Worm (Caenorhabditis elegans) whole organism, late embryonic: Measurements from ENCODE around the gene zfp-1.

ENCODE experiments used
- C08G9.2 ChIP-seq: sonication (generic microtip); optimal IDR thresholded peaks from 2 replicates; lab custom pipeline; 2016; ENCODE audit warnings: mild to moderate bottlenecking, missing genetic modification characterization, moderate library complexity, missing compliant biosample characterization
- F13H6.1 ChIP-seq: sonication (generic microtip); optimal IDR thresholded peaks from 2 replicates; lab custom pipeline; 2016; ENCODE audit warnings: missing genetic modification characterization, missing compliant biosample characterization
- K09A11.1 ChIP-seq: sonication (generic microtip); optimal IDR thresholded peaks from 2 replicates; lab custom pipeline; 2017; ENCODE audit warnings: antibody characterized with exemption, mild to moderate bottlenecking, missing genetic modification characterization, missing compliant biosample characterization; ENCODE audit not compliant: insufficient read depth
- T23F11.4 ChIP-seq: fragments of 200-800 bp; sonication (Bioruptor generic); optimal IDR thresholded peaks from 2 replicates; lab custom pipeline; 2018; ENCODE audit warnings: mild to moderate bottlenecking, missing genetic modification characterization, missing compliant biosample characterization
- ama-1 ChIP-seq: fragments of 150-350 bp; optimal IDR thresholded peaks from 2 replicates; lab custom pipeline; 2014
- ceh-19 ChIP-seq: fragments of 200-800 bp; sonication (Bioruptor generic); optimal IDR thresholded peaks from 2 replicates; lab custom pipeline; 2018; ENCODE audit warnings: mild to moderate bottlenecking, missing genetic modification characterization, missing compliant biosample characterization
- ceh-2 ChIP-seq: sonication (generic microtip); optimal IDR thresholded peaks from 2 replicates; lab custom pipeline; 2016; ENCODE audit warnings: missing genotype, missing genetic modification characterization, missing compliant biosample characterization
- ceh-22 ChIP-seq: sonication (generic microtip); optimal IDR thresholded peaks from 2 replicates; lab custom pipeline; 2017; ENCODE audit warnings: missing biosample characterization, missing genetic modification characterization
- ceh-30 ChIP-seq: fragments of 150-350 bp; optimal IDR thresholded peaks from 2 replicates; lab custom pipeline; 2014; ENCODE audit warnings: missing biosample characterization, missing genetic modification characterization
- ceh-34 ChIP-seq: sonication (generic microtip); optimal IDR thresholded peaks from 2 replicates; lab custom pipeline; 2016; ENCODE audit warnings: mild to moderate bottlenecking, missing genetic modification characterization, missing compliant biosample characterization
- ceh-45 ChIP-seq: fragments of 200-800 bp; sonication (Bioruptor generic); IDR thresholded peaks from 2 replicates; pipeline ENCODE4 v1.3.6; 2022; ENCODE audit warnings: missing genetic modification reagents, missing genetic modification characterization, missing compliant biosample characterization
- ceh-6 ChIP-seq: fragments of 200-800 bp; sonication (Bioruptor generic); optimal IDR thresholded peaks from 2 replicates; lab custom pipeline; 2018; ENCODE audit warnings: mild to moderate bottlenecking, missing genetic modification characterization, missing compliant biosample characterization
- che-1 ChIP-seq: sonication (generic microtip); optimal IDR thresholded peaks from 2 replicates; lab custom pipeline; 2016; ENCODE audit warnings: mild to moderate bottlenecking, missing genetic modification characterization, missing compliant biosample characterization
- dve-1 ChIP-seq: sonication (generic microtip); optimal IDR thresholded peaks from 2 replicates; lab custom pipeline; 2017; ENCODE audit warnings: antibody characterized with exemption, mild to moderate bottlenecking, missing genetic modification characterization, missing compliant biosample characterization
- elt-2 ChIP-seq: sonication (generic microtip); optimal IDR thresholded peaks from 2 replicates; lab custom pipeline; 2016; ENCODE audit warnings: missing genetic modification reagents, missing genetic modification characterization, missing compliant biosample characterization
- elt-4 ChIP-seq: sonication (generic microtip); optimal IDR thresholded peaks from 2 replicates; lab custom pipeline; 2016; ENCODE audit warnings: missing genetic modification characterization, missing compliant biosample characterization
- fax-1 ChIP-seq: sonication (generic microtip); optimal IDR thresholded peaks from 2 replicates; lab custom pipeline; 2016; ENCODE audit warnings: missing genotype, missing genetic modification characterization, missing compliant biosample characterization
- fkh-6 ChIP-seq: sonication (generic microtip); optimal IDR thresholded peaks from 2 replicates; lab custom pipeline; 2016; ENCODE audit warnings: missing genetic modification characterization, missing compliant biosample characterization
- gmeb-2 ChIP-seq: sonication (generic microtip); optimal IDR thresholded peaks from 2 replicates; lab custom pipeline; 2016; ENCODE audit warnings: missing genetic modification characterization, inconsistent platforms, missing compliant biosample characterization
- hlh-13 ChIP-seq: fragments of 200-800 bp; sonication (Bioruptor generic); optimal IDR thresholded peaks from 2 replicates; lab custom pipeline; 2018; ENCODE audit warnings: mild to moderate bottlenecking, missing genetic modification characterization, missing compliant biosample characterization
- hlh-15 ChIP-seq: sonication (generic microtip); optimal IDR thresholded peaks from 2 replicates; lab custom pipeline; 2016; ENCODE audit warnings: missing genetic modification characterization, missing compliant biosample characterization
- hlh-8 ChIP-seq: sonication (generic microtip); optimal IDR thresholded peaks from 2 replicates; lab custom pipeline; 2016; ENCODE audit warnings: missing genotype, missing genetic modification characterization, missing compliant biosample characterization
- lim-6 ChIP-seq: sonication (generic microtip); optimal IDR thresholded peaks from 2 replicates; lab custom pipeline; 2016; ENCODE audit warnings: missing genetic modification characterization, missing compliant biosample characterization
- lin-11 ChIP-seq: fragments of 200-800 bp; sonication (Bioruptor generic); optimal IDR thresholded peaks from 2 replicates; lab custom pipeline; 2018; ENCODE audit warnings: mild to moderate bottlenecking, missing genetic modification characterization, missing compliant biosample characterization
- madf-2 ChIP-seq: sonication (generic microtip); optimal IDR thresholded peaks from 2 replicates; lab custom pipeline; 2017; ENCODE audit warnings: missing genetic modification characterization, missing compliant biosample characterization
- mec-3 ChIP-seq: sonication (generic microtip); optimal IDR thresholded peaks from 2 replicates; lab custom pipeline; 2016; ENCODE audit warnings: borderline replicate concordance, missing genetic modification characterization, missing compliant biosample characterization
- nfya-1 ChIP-seq: sonication (generic microtip); optimal IDR thresholded peaks from 2 replicates; lab custom pipeline; 2017; ENCODE audit warnings: missing genetic modification characterization, mild to moderate bottlenecking, missing compliant biosample characterization, antibody characterized with exemption, moderate library complexity
- nhr-11 ChIP-seq: fragments of 150-350 bp; optimal IDR thresholded peaks from 2 replicates; lab custom pipeline; 2014; ENCODE audit warnings: missing biosample characterization, missing genetic modification characterization
- nhr-232 ChIP-seq: sonication (generic microtip); optimal IDR thresholded peaks from 2 replicates; lab custom pipeline; 2016; ENCODE audit warnings: missing genetic modification characterization, missing compliant biosample characterization
- pag-3 ChIP-seq: sonication (generic microtip); optimal IDR thresholded peaks from 2 replicates; lab custom pipeline; 2016; ENCODE audit warnings: missing compliant biosample characterization, missing genetic modification characterization, borderline replicate concordance
- pat-9 ChIP-seq: fragments of 200-800 bp; sonication (Bioruptor generic); optimal IDR thresholded peaks from 2 replicates; lab custom pipeline; 2018; ENCODE audit warnings: mild to moderate bottlenecking, missing genetic modification characterization, moderate library complexity, missing compliant biosample characterization
- pha-2 ChIP-seq: sonication (generic microtip); optimal IDR thresholded peaks from 2 replicates; lab custom pipeline; 2017; ENCODE audit warnings: mild to moderate bottlenecking, missing genetic modification characterization, missing compliant biosample characterization
- pha-4 ChIP-seq: fragments of 150-350 bp; optimal IDR thresholded peaks from 2 replicates; lab custom pipeline; 2018; ENCODE audit warnings: missing biosample characterization, missing genetic modification reagents, missing genetic modification characterization
- pqm-1 ChIP-seq: sonication (generic microtip); optimal IDR thresholded peaks from 2 replicates; lab custom pipeline; 2016; ENCODE audit warnings: missing genetic modification characterization, missing compliant biosample characterization
- rnt-1 ChIP-seq: sonication (generic microtip); optimal IDR thresholded peaks from 2 replicates; lab custom pipeline; 2016; ENCODE audit warnings: missing genetic modification characterization, missing compliant biosample characterization
- sox-2 ChIP-seq: fragments of 200-800 bp; sonication (Bioruptor generic); IDR thresholded peaks from 2 replicates; pipeline ENCODE4 v1.3.6; 2022; ENCODE audit warnings: missing genetic modification reagents, missing genetic modification characterization, missing compliant biosample characterization
- sox-4 ChIP-seq: sonication (generic microtip); optimal IDR thresholded peaks from 2 replicates; lab custom pipeline; 2017; ENCODE audit warnings: mild to moderate bottlenecking, missing genetic modification characterization, inconsistent platforms, missing compliant biosample characterization
- syd-9 ChIP-seq: sonication (generic microtip); optimal IDR thresholded peaks from 2 replicates; lab custom pipeline; 2016; ENCODE audit warnings: mild to moderate bottlenecking, missing genetic modification characterization, moderate library complexity, missing compliant biosample characterization
- tbx-2 ChIP-seq: sonication (generic microtip); optimal IDR thresholded peaks from 2 replicates; lab custom pipeline; 2016; ENCODE audit warnings: missing genetic modification characterization, missing compliant biosample characterization
- unc-42 ChIP-seq: sonication (generic microtip); optimal IDR thresholded peaks from 2 replicates; lab custom pipeline; 2016; ENCODE audit warnings: missing genotype, missing genetic modification characterization, missing compliant biosample characterization
- unc-55 ChIP-seq: sonication (generic microtip); optimal IDR thresholded peaks from 2 replicates; lab custom pipeline; 2017; ENCODE audit warnings: missing biosample characterization, missing genetic modification reagents, missing genetic modification characterization
- unc-86 ChIP-seq: sonication (generic microtip); optimal IDR thresholded peaks from 2 replicates; lab custom pipeline; 2016; ENCODE audit warnings: missing genetic modification characterization, missing compliant biosample characterization
- zip-5 ChIP-seq: sonication (generic microtip); optimal IDR thresholded peaks from 2 replicates; lab custom pipeline; 2016; ENCODE audit warnings: missing genetic modification characterization, missing compliant biosample characterization
- ztf-16 ChIP-seq: sonication (generic microtip); optimal IDR thresholded peaks from 2 replicates; lab custom pipeline; 2017; ENCODE audit warnings: missing genetic modification characterization, missing compliant biosample characterization

zfp-1 gene

ce11 chrIII:8791235-8791634, at the start of gene zfp-1, which contains the start of gene F54F2.14:
TSS of gene zfp-1 (plus strand) at chrIII:8791535.
TSS of gene F54F2.14 (plus strand) at chrIII:8791546.
- TF ChIP-seq elt-4 (tag; lab: Kevin White, UChicago) (no peak), pag-3 (no peak), fax-1 (tag; lab: Kevin White, UChicago) (no peak), ztf-16 (no peak), elt-2 (tag; lab: Kevin White, UChicago) (no peak), unc-86 (tag; lab: Kevin White, UChicago) (no peak), nhr-11 (tag; lab: Kevin White, UChicago) (no peak), gmeb-2 (tag; lab: Kevin White, UChicago) (no peak), nfya-1 (no peak), lim-6 (tag; lab: Kevin White, UChicago) (no peak), hlh-13 (GFP tag; lab: Kevin White, UChicago) (no peak), lin-11 (tag; lab: Kevin White, UChicago) (no peak), ceh-2 (tag; lab: Kevin White, UChicago) (no peak), F13H6.1 (tag; lab: Kevin White, UChicago) (no peak), mec-3 (tag; lab: Kevin White, UChicago) (no peak)

DNA sequence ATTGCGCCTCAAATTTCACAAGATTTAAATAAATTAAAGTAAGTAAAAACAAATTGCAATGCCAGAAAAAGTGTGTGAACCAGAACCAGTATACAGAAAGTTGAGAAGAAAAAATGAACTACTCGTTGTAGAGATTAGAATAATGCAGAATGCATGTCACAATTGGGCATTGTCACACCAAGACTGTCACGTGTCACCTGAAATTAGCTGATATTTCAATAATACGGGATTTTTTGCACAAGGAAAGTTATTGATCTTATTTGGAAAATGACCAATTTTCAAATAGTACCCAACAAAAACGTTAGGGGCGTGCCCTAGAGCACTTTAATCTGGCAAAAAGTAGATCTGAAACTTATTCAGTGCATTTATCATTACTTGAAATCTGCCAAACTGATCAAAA, 49.4 kb upstream of the zfp-1 start:
- TF ChIP-seq sox-4 = no peak
- TF ChIP-seq ztf-16 = no peak
- TF ChIP-seq elt-2 (tag; lab: Kevin White, UChicago) = no peak
- no peak for TF ChIP-seq tbx-2 (tag; lab: Kevin White, UChicago)
- no peak for TF ChIP-seq T23F11.4 (GFP tag; lab: Kevin White, UChicago)
- no peak for TF ChIP-seq ceh-30 (tag; lab: Kevin White, UChicago)
- no peak for TF ChIP-seq hlh-13 (GFP tag; lab: Kevin White, UChicago)
- TF ChIP-seq pat-9 = no peak
- no peak for TF ChIP-seq pha-4
- no peak for TF ChIP-seq sox-2 (GFP tag; lab: Robert Waterston, UW)
- TF ChIP-seq, all 69 proteins: peak for 0

ce11 chrIII:8742584-8742983, 48.8 kb upstream of the zfp-1 start:
- TF ChIP-seq pqm-1 (tag; lab: Kevin White, UChicago) = no peak
- no peak for TF ChIP-seq zip-5 (tag; lab: Kevin White, UChicago)
- no peak for TF ChIP-seq unc-55
- no peak for TF ChIP-seq ceh-19 (GFP tag; lab: Kevin White, UChicago)
- TF ChIP-seq ceh-6 (GFP tag; lab: Kevin White, UChicago) = no peak
- TF ChIP-seq hlh-15 (tag; lab: Kevin White, UChicago) = no peak
- no peak for TF ChIP-seq hlh-8 (tag; lab: Kevin White, UChicago)
- TF ChIP-seq nhr-232 (tag; lab: Kevin White, UChicago) = no peak
- TF ChIP-seq tbx-2 (tag; lab: Kevin White, UChicago) = no peak
- no peak for TF ChIP-seq syd-9 (tag; lab: Kevin White, UChicago)
- TF ChIP-seq ceh-34 (tag; lab: Kevin White, UChicago) = no peak
- TF ChIP-seq lin-11 (tag; lab: Kevin White, UChicago) = no peak

DNA sequence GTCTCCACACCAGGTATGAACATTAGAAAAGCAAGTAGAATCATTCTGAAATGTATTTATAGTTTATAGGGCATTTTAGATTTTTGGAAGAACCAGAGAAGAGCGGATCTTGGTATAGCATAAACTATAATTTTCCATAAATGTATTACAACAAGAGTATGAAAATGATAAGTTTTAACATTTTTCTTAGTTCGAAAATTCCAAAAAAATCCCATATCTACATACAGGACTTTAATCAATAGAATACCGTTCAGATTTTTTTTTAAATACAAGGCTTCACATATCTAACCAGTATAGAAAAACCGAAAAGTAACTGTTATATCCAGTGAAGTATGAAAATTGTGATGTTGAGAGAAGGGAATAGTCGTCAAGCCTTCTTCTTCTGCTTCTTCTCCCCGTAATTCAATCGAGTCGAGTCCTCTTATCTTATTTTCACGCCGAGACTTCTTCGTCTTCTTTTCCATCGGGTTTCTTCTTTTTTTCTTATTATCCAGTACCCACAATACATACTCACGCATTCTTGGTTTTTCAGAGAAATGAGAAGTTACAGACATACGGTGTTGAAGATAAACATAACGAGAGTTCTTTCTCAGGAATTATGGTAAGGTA, 47.4 kb upstream of the zfp-1 start, which contains the start of gene ZK370.6:
TSS of gene ZK370.6 (minus strand) at position 51 of the 609 bp plus-strand sequence.
- TF ChIP-seq unc-42 (peak; percentile 91), nfya-1 (no peak)

DNA sequence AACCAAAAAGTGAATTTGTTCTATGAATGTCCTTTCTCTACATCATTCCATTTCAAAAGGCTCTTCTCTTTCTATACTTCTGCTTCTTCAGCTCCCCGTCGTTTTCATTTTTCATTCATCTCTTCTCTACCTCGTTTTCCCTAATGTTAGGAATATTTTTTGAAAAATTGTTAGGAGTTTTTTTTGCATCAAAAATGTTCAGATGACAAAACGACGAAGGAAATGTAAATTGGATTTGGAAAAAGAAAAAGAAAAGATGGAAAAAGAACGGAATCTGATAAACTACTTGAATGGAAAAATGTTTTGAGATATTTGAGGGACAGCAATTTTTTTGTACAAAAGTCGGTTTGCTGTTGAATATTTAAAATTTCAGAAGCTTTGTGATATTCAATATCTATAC, 46.6 kb upstream of the zfp-1 start:
- TF ChIP-seq syd-9 (tag; lab: Kevin White, UChicago) = no peak
- TF ChIP-seq C08G9.2 (tag; lab: Kevin White, UChicago) = no peak
- TF ChIP-seq ama-1 (lab: Kevin White, UChicago) = no peak
- no peak for TF ChIP-seq madf-2 (tag; lab: Kevin White, UChicago)
- TF ChIP-seq ceh-22 (tag; lab: Kevin White, UChicago) = no peak
- TF ChIP-seq ceh-45 = no peak
- TF ChIP-seq lin-11 (tag; lab: Kevin White, UChicago) = no peak
- TF ChIP-seq hlh-8 (tag; lab: Kevin White, UChicago) = no peak
- no peak for TF ChIP-seq dve-1 (tag; lab: Kevin White, UChicago)
- TF ChIP-seq che-1 = no peak
- TF ChIP-seq sox-4 = no peak
- TF ChIP-seq pha-2 (tag; lab: Kevin White, UChicago) = no peak
- no peak for TF ChIP-seq rnt-1
- TF ChIP-seq fkh-6 = no peak
- TF ChIP-seq K09A11.1 = no peak
